Worm (Caenorhabditis elegans): ENCODE data around the gene lec-11.

The lec-11 gene

DNA sequence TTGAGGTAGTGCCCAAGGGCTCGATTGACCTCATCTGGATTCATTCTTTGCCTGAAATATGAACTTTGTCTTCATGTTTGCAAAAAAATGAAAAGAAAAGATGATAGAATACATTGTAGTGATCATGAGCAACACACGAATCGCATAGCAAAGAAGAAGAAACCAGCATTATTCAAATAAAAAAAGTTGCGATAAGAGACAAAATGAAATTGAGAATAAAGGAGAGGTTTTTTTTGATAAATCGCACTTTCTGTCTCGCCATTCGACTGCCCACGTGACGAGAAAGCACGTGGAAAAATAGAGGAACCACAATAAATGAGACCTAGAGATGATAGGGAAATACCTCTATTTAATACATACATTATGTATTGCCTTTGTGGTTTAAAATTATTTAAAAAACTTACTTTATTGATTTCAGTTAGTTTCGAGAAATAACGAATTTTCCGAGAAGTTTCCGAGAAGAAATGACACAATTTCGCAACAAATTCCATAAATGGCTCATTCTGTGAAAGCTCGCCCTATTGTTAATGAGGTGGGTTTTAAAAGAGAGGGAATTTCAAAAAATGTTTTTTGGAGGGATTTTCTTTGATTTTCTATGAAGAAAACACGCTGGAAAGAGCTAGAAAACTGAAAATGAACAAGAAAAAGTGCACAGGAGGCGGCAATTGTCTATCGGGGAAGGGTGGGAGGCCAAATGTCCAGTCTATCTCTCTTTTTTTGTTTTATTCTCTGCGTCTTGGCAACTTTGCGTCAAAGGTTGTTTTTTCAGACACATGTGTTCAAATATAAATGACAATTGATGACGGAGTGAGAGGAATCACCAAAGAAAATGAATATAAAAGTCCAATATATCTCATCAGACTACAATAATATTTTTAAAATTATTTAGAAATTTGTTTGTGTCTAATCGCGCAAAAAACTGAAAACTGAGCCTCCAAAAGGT is 34.3 kb downstream of the lec-11 start, which contains the start of gene paqr-1:
Gene paqr-1, minus strand, starts transcription at position 51 of the 943 bp plus-strand sequence.
- TF ChIP-seq blmp-1 (tag; optimal IDR thresholded peaks at IDR 0.05) = peak; percentile 40
- no peak for TF ChIP-seq pag-3 (tag; optimal IDR thresholded peaks at IDR 0.05; ENCODE audit: borderline replicate concordance, insufficient read depth)
- TF ChIP-seq nhr-20 (tag; optimal IDR thresholded peaks at IDR 0.05) = peak; percentile 76
- peak; percentile 18 for TF ChIP-seq sup-37 (GFP tag; optimal IDR thresholded peaks at IDR 0.05)
- TF ChIP-seq nhr-85 (tag) = peak; percentile 87
- TF ChIP-seq zip-4 (GFP tag; optimal IDR thresholded peaks at IDR 0.05) = peak; percentile 63
- TF ChIP-seq grh-1 (GFP tag; IDR thresholded peaks at IDR 0.05) = no peak
- no peak for TF ChIP-seq F16B12.6 (tag; optimal IDR thresholded peaks at IDR 0.05)
- TF ChIP-seq tlp-1 (tag; optimal IDR thresholded peaks at IDR 0.05) = no peak
- peak; percentile 19 for TF ChIP-seq irx-1 (tag; optimal IDR thresholded peaks at IDR 0.05)
- no peak for TF ChIP-seq unc-62 (GFP tag; optimal IDR thresholded peaks at IDR 0.05)
- TF ChIP-seq dsc-1 (tag; optimal IDR thresholded peaks at IDR 0.05) = no peak
- TF ChIP-seq vab-15 (tag; optimal IDR thresholded peaks at IDR 0.05) = no peak
- TF ChIP-seq nhr-77 (tag; optimal IDR thresholded peaks at IDR 0.05) = no peak
- TF ChIP-seq unc-98 (GFP tag; IDR thresholded peaks at IDR 0.05) = no peak
- TF ChIP-seq mef-2 (tag; optimal IDR thresholded peaks at IDR 0.05) = no peak
- peak in 1 of 2 experiments; percentile 74 for TF ChIP-seq mdl-1 (tag; optimal IDR thresholded peaks at IDR 0.05)
- no peak for TF ChIP-seq ces-1 (GFP tag; optimal IDR thresholded peaks at IDR 0.05)
- TF ChIP-seq fos-1 (tag; optimal IDR thresholded peaks at IDR 0.05) = no peak
- TF ChIP-seq lin-15B (tag; optimal IDR thresholded peaks at IDR 0.05) = peak; percentile 27
- peak in 1 of 3 experiments; percentile 39 for TF ChIP-seq ceh-82 (tag; optimal IDR thresholded peaks at IDR 0.05)
- peak; percentile 50 for TF ChIP-seq elt-2 (tag; optimal IDR thresholded peaks at IDR 0.05)
- no peak for TF ChIP-seq zag-1 (tag; optimal IDR thresholded peaks at IDR 0.05)
- TF ChIP-seq C16A3.4 (tag; optimal IDR thresholded peaks at IDR 0.05) = no peak
- no peak for TF ChIP-seq ama-1 (optimal IDR thresholded peaks at IDR 0.05)
- TF ChIP-seq aha-1 (tag; optimal IDR thresholded peaks at IDR 0.05) = no peak
- TF ChIP-seq nhr-47 (tag; optimal IDR thresholded peaks at IDR 0.05) = peak; percentile 50
- no peak for TF ChIP-seq pax-3 (tag; optimal IDR thresholded peaks at IDR 0.05)
- TF ChIP-seq nhr-28 (tag; optimal IDR thresholded peaks at IDR 0.05) = no peak
- no peak for TF ChIP-seq efl-3 (GFP tag; optimal IDR thresholded peaks at IDR 0.05)
- no peak for TF ChIP-seq aly-2 (tag; optimal IDR thresholded peaks at IDR 0.05)
- TF ChIP-seq alr-1 (tag; optimal IDR thresholded peaks at IDR 0.05; ENCODE audit: borderline replicate concordance) = no peak
- peak; percentile 50 for TF ChIP-seq nhr-90 (tag; optimal IDR thresholded peaks at IDR 0.05; ENCODE audit: poor library complexity)
- no peak for TF ChIP-seq xbp-1 (tag; optimal IDR thresholded peaks at IDR 0.05)
- peak; percentile 72 for TF ChIP-seq nhr-71 (tag; optimal IDR thresholded peaks at IDR 0.05)
- TF ChIP-seq isw-1 (GFP tag; IDR thresholded peaks at IDR 0.05) = peak; percentile 27; the same call in 1 of the 2 replicates
- no peak for TF ChIP-seq fkh-10 (GFP tag; optimal IDR thresholded peaks at IDR 0.05)
- TF ChIP-seq hpl-2 (GFP tag; optimal IDR thresholded peaks at IDR 0.05) = no peak
- TF ChIP-seq mab-9 (GFP tag; IDR thresholded peaks at IDR 0.05) = no peak
- no peak for TF ChIP-seq hlh-17 (GFP tag; optimal IDR thresholded peaks at IDR 0.05; ENCODE audit: borderline replicate concordance)
- TF ChIP-seq C34B4.2 (tag; optimal IDR thresholded peaks at IDR 0.05) = no peak
- no peak for TF ChIP-seq ceh-88 (GFP tag; IDR thresholded peaks at IDR 0.05)
- TF ChIP-seq snpc-4 (tag; optimal IDR thresholded peaks at IDR 0.05) = no peak
- no peak for TF ChIP-seq ztf-4 (tag; optimal IDR thresholded peaks at IDR 0.05)
- no peak for TF ChIP-seq jun-1 (tag; optimal IDR thresholded peaks at IDR 0.05)
- TF ChIP-seq lir-3 (tag; optimal IDR thresholded peaks at IDR 0.05; ENCODE audit: poor library complexity) = peak; percentile 42
- TF ChIP-seq ceh-63 (GFP tag; optimal IDR thresholded peaks at IDR 0.05) = no peak
- TF ChIP-seq lin-39 (tag; optimal IDR thresholded peaks at IDR 0.05) = no peak
- no peak for TF ChIP-seq tbx-2 (tag; optimal IDR thresholded peaks at IDR 0.05)
- TF ChIP-seq nhr-237 (tag; optimal IDR thresholded peaks at IDR 0.05) = no peak
- TF ChIP-seq unc-86 (tag; optimal IDR thresholded peaks at IDR 0.05) = no peak
